Worm (Caenorhabditis elegans) whole organism, early embryonic: ENCODE results near the gene lat-2.

ENCODE experiments used
- B0310.2 ChIP-seq: sonication (generic microtip); optimal IDR thresholded peaks from 2 replicates; lab custom pipeline; 2016; ENCODE audit warnings: mild to moderate bottlenecking, missing genetic modification characterization, missing compliant biosample characterization
- aly-1 ChIP-seq: sonication (generic microtip); optimal IDR thresholded peaks from 2 replicates; lab custom pipeline; 2016; ENCODE audit warnings: missing genetic modification characterization, missing compliant biosample characterization
- ama-1 ChIP-seq: fragments of 150-350 bp; optimal IDR thresholded peaks from 2 replicates; lab custom pipeline; 2014
- flt-1 ChIP-seq: fragments of 200-800 bp; sonication (Bioruptor generic); IDR thresholded peaks from 2 replicates; pipeline ENCODE4 v1.3.6; 2022; ENCODE audit warnings: missing genetic modification characterization, missing compliant biosample characterization
- hnd-1 ChIP-seq: sonication (generic microtip); optimal IDR thresholded peaks from 2 replicates; lab custom pipeline; 2016; ENCODE audit warnings: missing genetic modification characterization, missing compliant biosample characterization
- sea-1 ChIP-seq: fragments of 200-800 bp; sonication (Bioruptor generic); conservative IDR thresholded peaks from 2 replicates; pipeline ENCODE4 v1.3.6; 2022; ENCODE audit warnings: missing genetic modification characterization, missing compliant biosample characterization
- tbx-11 ChIP-seq: fragments of 200-800 bp; sonication (Bioruptor generic); IDR thresholded peaks from 2 replicates; pipeline ENCODE4 v1.3.6; 2022; ENCODE audit warnings: missing genetic modification characterization, missing compliant biosample characterization
- tra-4 ChIP-seq: sonication (generic microtip); optimal IDR thresholded peaks from 2 replicates; lab custom pipeline; 2017; ENCODE audit warnings: missing genetic modification characterization, missing compliant biosample characterization

- no peak for TF ChIP-seq sea-1 (GFP tag; lab: Robert Waterston, UW)
- no peak for TF ChIP-seq aly-1
- no peak for TF ChIP-seq flt-1 (GFP tag; lab: Robert Waterston, UW)
- TF ChIP-seq tra-4 (tag; lab: Kevin White, UChicago), result no peak
- no peak for TF ChIP-seq tbx-11 (GFP tag; lab: Robert Waterston, UW)
- TF ChIP-seq hnd-1 (tag; lab: Kevin White, UChicago), result no peak
- no peak for TF ChIP-seq ama-1 (lab: Kevin White, UChicago)
- no peak for TF ChIP-seq B0310.2
Measured at ce11 chrII:4367923-4368322, 9.1 kb downstream of the lat-2 start, which contains the start of gene try-9.
